Worm (Caenorhabditis elegans) whole organism, mixed stage, embryonic: ENCODE results near the gene ent-1.

Source experiments
- ceh-43 ChIP-seq: fragments of 200-800 bp; sonication (Bioruptor generic); optimal IDR thresholded peaks from 2 replicates; lab custom pipeline; 2018; ENCODE audit warnings: mild to moderate bottlenecking, missing genetic modification characterization, moderate library complexity, missing compliant biosample characterization
- ceh-83 ChIP-seq: fragments of 200-800 bp; sonication (Bioruptor generic); optimal IDR thresholded peaks from 2 replicates; lab custom pipeline; 2018; ENCODE audit warnings: mild to moderate bottlenecking, missing genetic modification characterization, missing compliant biosample characterization
- flh-1 ChIP-seq: fragments of 200-800 bp; sonication (Bioruptor generic); optimal IDR thresholded peaks from 2 replicates; lab custom pipeline; 2018; ENCODE audit warnings: mild to moderate bottlenecking, missing genetic modification characterization, moderate library complexity, missing compliant biosample characterization
- hlh-1 ChIP-seq: fragments of 150-350 bp; optimal IDR thresholded peaks from 2 replicates; lab custom pipeline; 2014; ENCODE audit warnings: missing biosample characterization, missing genetic modification reagents, missing genetic modification characterization
- lin-13 ChIP-seq: fragments of 150-350 bp; optimal IDR thresholded peaks from 2 replicates; lab custom pipeline; 2014; ENCODE audit warnings: missing biosample characterization, missing genetic modification characterization
- mep-1 ChIP-seq: fragments of 150-350 bp; optimal IDR thresholded peaks from 2 replicates; lab custom pipeline; 2017; ENCODE audit warnings: missing biosample characterization, missing genetic modification reagents, missing genetic modification characterization, inconsistent platforms
- mls-2 ChIP-seq: sonication (generic microtip); optimal IDR thresholded peaks from 2 replicates; lab custom pipeline; 2016; ENCODE audit warnings: mild to moderate bottlenecking, missing genetic modification characterization, moderate library complexity, missing compliant biosample characterization
- nhr-237 ChIP-seq: fragments of 150-350 bp; optimal IDR thresholded peaks from 2 replicates; lab custom pipeline; 2014; ENCODE audit warnings: missing biosample characterization, missing genetic modification characterization
- nhr-76 ChIP-seq: sonication (generic microtip); optimal IDR thresholded peaks from 2 replicates; lab custom pipeline; 2017; ENCODE audit warnings: missing biosample characterization, missing genetic modification characterization
- sptf-1 ChIP-seq: sonication (generic microtip); optimal IDR thresholded peaks from 2 replicates; lab custom pipeline; 2017; ENCODE audit warnings: mild to moderate bottlenecking, missing genetic modification characterization, moderate library complexity, missing compliant biosample characterization
- unc-39 ChIP-seq: fragments of 150-350 bp; optimal IDR thresholded peaks from 2 replicates; lab custom pipeline; 2014; ENCODE audit warnings: missing biosample characterization, missing genetic modification characterization

DNA sequence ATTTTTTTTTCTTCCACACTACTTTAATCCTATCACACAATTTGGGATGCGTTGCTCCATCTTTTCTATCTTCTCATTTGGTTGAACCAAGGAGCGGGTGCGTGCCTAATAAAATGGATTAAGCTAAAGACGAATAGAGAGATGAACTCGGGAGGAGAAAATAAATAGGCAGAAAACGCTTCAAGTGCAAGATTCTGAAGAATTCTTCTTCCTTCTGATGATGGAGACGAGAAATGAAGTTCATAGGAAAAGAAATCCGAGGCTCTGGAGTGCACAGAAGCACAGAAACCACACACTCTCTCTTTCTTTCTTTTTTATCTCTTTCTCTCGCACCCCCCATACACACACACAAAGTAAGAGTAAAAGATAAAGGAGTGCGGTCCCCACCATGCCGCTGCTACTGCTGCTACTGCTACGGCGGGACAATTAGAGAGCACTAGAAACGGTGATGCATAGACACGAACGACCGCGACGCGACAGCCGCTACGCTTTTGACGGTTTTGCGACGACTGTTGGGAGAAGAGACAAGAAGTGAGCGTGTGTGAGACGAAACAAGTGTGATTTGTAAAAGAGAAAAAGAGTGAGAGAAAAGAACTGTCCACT, 36.9 kb upstream of the ent-1 start:
- TF ChIP-seq lin-13 (tag; lab: Kevin White, UChicago) (no peak), flh-1 (GFP tag; lab: Kevin White, UChicago) (no peak), nhr-76 (tag; lab: Kevin White, UChicago) (no peak), nhr-237 (tag; lab: Kevin White, UChicago) (peak; percentile 70), unc-39 (tag; lab: Kevin White, UChicago) (no peak), ceh-83 (no peak), ceh-43 (GFP tag; lab: Kevin White, UChicago) (peak; percentile 18), mls-2 (peak; percentile 60), hlh-1 (peak; percentile 73), sptf-1 (peak; percentile 28), mep-1 (tag; lab: Kevin White, UChicago) (peak; percentile 67)
